Worm (Caenorhabditis elegans): ENCODE data around the gene D1025.10.

D1025.10 gene

DNA sequence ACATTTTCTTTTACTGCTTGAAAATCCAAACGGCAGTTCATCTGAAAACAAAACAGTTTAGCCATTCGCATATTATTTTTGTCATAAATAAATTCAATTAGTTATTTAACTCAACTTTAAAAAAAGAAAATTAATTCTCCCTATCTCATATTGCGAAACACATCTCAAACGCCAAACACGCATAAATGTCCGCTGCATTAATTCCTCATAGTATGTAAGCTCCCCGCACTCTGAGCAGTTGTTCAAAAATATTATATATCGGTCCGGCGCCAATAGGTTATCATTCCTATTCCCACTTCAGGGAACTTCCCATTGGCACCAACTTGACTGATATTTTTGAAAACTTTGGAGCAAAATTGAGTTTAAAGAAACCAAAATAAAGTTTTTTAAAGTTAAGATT lies 38.5 kb upstream of the D1025.10 start:
- TF ChIP-seq elt-3 (tag; optimal IDR thresholded peaks at IDR 0.05) (no peak), C04F5.9 (tag; optimal IDR thresholded peaks at IDR 0.05) (no peak), unc-98 (GFP tag; IDR thresholded peaks at IDR 0.05) (no peak), ces-1 (GFP tag; optimal IDR thresholded peaks at IDR 0.05) (no peak), hlh-17 (GFP tag; optimal IDR thresholded peaks at IDR 0.05; ENCODE audit: borderline replicate concordance) (no peak), fkh-8 (tag; optimal IDR thresholded peaks at IDR 0.05) (peak; percentile 61), snpc-4 (tag; optimal IDR thresholded peaks at IDR 0.05) (peak; percentile 98), rnt-1 (tag; optimal IDR thresholded peaks at IDR 0.05) (no peak), lin-13 (GFP tag; optimal IDR thresholded peaks at IDR 0.05) (no peak), ceh-8 (GFP tag; optimal IDR thresholded peaks at IDR 0.05) (no peak), unc-130 (tag; optimal IDR thresholded peaks at IDR 0.05) (no peak), egl-27 (tag; optimal IDR thresholded peaks at IDR 0.05) (no peak), lin-35 (GFP tag; optimal IDR thresholded peaks at IDR 0.05) (no peak), fos-1 (tag; optimal IDR thresholded peaks at IDR 0.05) (no peak), nhr-90 (tag; optimal IDR thresholded peaks at IDR 0.05; ENCODE audit: poor library complexity) (no peak), nhr-84 (tag; optimal IDR thresholded peaks at IDR 0.05) (no peak), lin-15B (tag; optimal IDR thresholded peaks at IDR 0.05) (no peak), pax-3 (tag; optimal IDR thresholded peaks at IDR 0.05) (peak; percentile 32), lsy-2 (tag; optimal IDR thresholded peaks at IDR 0.05) (peak; percentile 23 to 42), fkh-10 (GFP tag; optimal IDR thresholded peaks at IDR 0.05) (no peak), alr-1 (tag; optimal IDR thresholded peaks at IDR 0.05; ENCODE audit: borderline replicate concordance) (no peak), isw-1 (GFP tag; IDR thresholded peaks at IDR 0.05) (no peak), sox-4 (tag; optimal IDR thresholded peaks at IDR 0.05) (peak; percentile 64), C34B4.2 (tag; optimal IDR thresholded peaks at IDR 0.05) (no peak), ztf-4 (tag; optimal IDR thresholded peaks at IDR 0.05) (no peak), vab-15 (tag; optimal IDR thresholded peaks at IDR 0.05) (no peak), C16A3.4 (tag; optimal IDR thresholded peaks at IDR 0.05) (no peak), hlh-4 (tag; optimal IDR thresholded peaks at IDR 0.05) (no peak), nhr-85 (tag) (no peak), pqm-1 (tag; optimal IDR thresholded peaks at IDR 0.05) (no peak), dpl-1 (GFP tag; optimal IDR thresholded peaks at IDR 0.05) (no peak), unc-30 (tag; optimal IDR thresholded peaks at IDR 0.05) (no peak), pag-3 (tag; optimal IDR thresholded peaks at IDR 0.05; ENCODE audit: borderline replicate concordance, insufficient read depth) (no peak), nhr-12 (tag; optimal IDR thresholded peaks at IDR 0.05) (no peak), ceh-90 (tag; optimal IDR thresholded peaks at IDR 0.05) (no peak), fkh-4 (tag; optimal IDR thresholded peaks at IDR 0.05; ENCODE audit: borderline replicate concordance) (no peak), ztf-11 (tag; optimal IDR thresholded peaks at IDR 0.05) (no peak), lin-14 (GFP tag; optimal IDR thresholded peaks at IDR 0.05) (peak; percentile 31), mef-2 (tag; optimal IDR thresholded peaks at IDR 0.05) (no peak), zag-1 (tag; optimal IDR thresholded peaks at IDR 0.05) (no peak), sup-37 (GFP tag; optimal IDR thresholded peaks at IDR 0.05) (no peak), hpl-2 (GFP tag; optimal IDR thresholded peaks at IDR 0.05) (no peak), skn-1 (tag; optimal IDR thresholded peaks at IDR 0.05) (peak; percentile 36), irx-1 (tag; optimal IDR thresholded peaks at IDR 0.05) (no peak), tbx-2 (tag; optimal IDR thresholded peaks at IDR 0.05) (peak; percentile 29), aha-1 (tag; optimal IDR thresholded peaks at IDR 0.05) (no peak), efl-1 (optimal IDR thresholded peaks at IDR 0.05) (no peak), efl-1 (GFP tag; optimal IDR thresholded peaks at IDR 0.05 in 1 of 2) (no peak), nhr-237 (tag; optimal IDR thresholded peaks at IDR 0.05) (no peak), nhr-19 (GFP tag; conservative IDR thresholded peaks at IDR 0.05) (peak; percentile 20), nhr-11 (tag; optimal IDR thresholded peaks at IDR 0.05) (no peak), F16B12.6 (tag; optimal IDR thresholded peaks at IDR 0.05) (no peak), jun-1 (tag; optimal IDR thresholded peaks at IDR 0.05) (peak; percentile 33), elt-2 (tag; optimal IDR thresholded peaks at IDR 0.05) (no peak)
